Fruit fly (Drosophila melanogaster) whole organism, wandering third instar larva: Measurements from ENCODE around the gene CG8852.

Source experiments
- CG9705 ChIP-seq: fragments of 200-800 bp; sonication (Bioruptor generic); optimal IDR thresholded peaks from 2 replicates; lab custom pipeline; 2018; ENCODE audit warnings: missing biosample characterization, mild to moderate bottlenecking, missing genetic modification characterization
- Myc ChIP-seq: fragments of >200 bp; optimal IDR thresholded peaks from 2 replicates; lab custom pipeline; 2017
- Rel ChIP-seq, 2 experiments: fragments of 200-800 bp; sonication (Bioruptor generic) in 1 of 2; optimal IDR thresholded peaks; 2 replicates in 1 of 2; 3 replicates in 1 of 2; lab custom pipeline; 2016 to 2019; ENCODE audit warnings: mild to moderate bottlenecking in 2 of 2, missing biosample characterization in 2 of 2, missing genetic modification characterization in 2 of 2, moderate library complexity in 1 of 2
- sage ChIP-seq: fragments of 200-800 bp; sonication (Bioruptor generic); optimal IDR thresholded peaks from 2 replicates; lab custom pipeline; 2016; ENCODE audit warnings: missing biosample characterization, mild to moderate bottlenecking, missing genetic modification characterization
- usp ChIP-seq: fragments of >200 bp; optimal IDR thresholded peaks from 2 replicates; lab custom pipeline; 2017; ENCODE audit warnings: missing biosample characterization, missing genetic modification characterization

DNA sequence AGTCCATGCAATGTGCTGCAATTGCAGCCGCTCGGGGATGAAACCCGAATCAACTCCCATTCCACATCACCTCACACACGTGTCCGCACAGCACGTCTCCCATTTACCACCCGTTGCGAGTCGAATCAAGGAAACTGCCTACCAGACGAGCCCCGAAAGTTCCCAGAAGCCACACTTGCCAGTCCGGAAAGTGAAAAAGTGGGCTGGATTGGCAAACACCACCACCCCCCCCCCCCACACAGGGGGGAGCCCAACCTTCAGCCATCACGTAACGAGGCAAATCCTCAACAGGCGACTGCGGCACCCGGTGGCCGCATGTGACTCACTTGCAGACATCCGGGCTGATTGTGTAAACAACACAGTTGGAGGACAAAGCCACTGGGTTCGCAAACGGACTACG is 20.1 kb upstream of the CG8852 start:
- TF ChIP-seq usp (no peak), sage (no peak), Rel (GFP tag; optimal IDR thresholded peaks at IDR 0.05; lab: Kevin White, UChicago) (no peak), Rel (tag; optimal IDR thresholded peaks at IDR 0.05; lab: Kevin White, UChicago) (no peak), CG9705 (GFP tag; lab: Kevin White, UChicago) (no peak), Myc (lab: Kevin White, UChicago) (no peak)
